Fruit fly (Drosophila melanogaster) whole organism, wandering third instar larva: Measurements from ENCODE around the gene CG33795.

ENCODE experiments used
- CG32264 ChIP-seq: fragments of 200-800 bp; sonication (Bioruptor generic); optimal IDR thresholded peaks from 2 replicates; lab custom pipeline; 2016; ENCODE audit warnings: missing biosample characterization, missing genetic modification characterization
- GATAd ChIP-seq: sonication (Bioruptor generic); optimal IDR thresholded peaks from 2 replicates; lab custom pipeline; 2016; ENCODE audit warnings: missing biosample characterization, missing genetic modification characterization
- HLH106 ChIP-seq: fragments of 200-800 bp; optimal IDR thresholded peaks from 3 replicates; lab custom pipeline; 2019; ENCODE audit warnings: missing biosample characterization, mild to moderate bottlenecking, missing genetic modification characterization, moderate library complexity
- Myc ChIP-seq: fragments of >200 bp; optimal IDR thresholded peaks from 2 replicates; lab custom pipeline; 2017
- dl ChIP-seq, 2 experiments: fragments of 175-275, 200-275 bp in 1 of 2; fragments of 200-275 bp in 1 of 2; sonication (Bioruptor generic); optimal IDR thresholded peaks; lab custom pipeline; 2018; ENCODE audit warnings: mild to moderate bottlenecking in 2 of 2, missing biosample characterization in 2 of 2, missing genetic modification characterization in 2 of 2, moderate library complexity in 2 of 2; ENCODE audit not compliant: partially characterized antibody in 2 of 2, insufficient read depth in 1 of 2
- psq ChIP-seq: fragments of 200-800 bp; sonication (Bioruptor generic); optimal IDR thresholded peaks from 3 replicates; lab custom pipeline; 2017; ENCODE audit warnings: missing biosample characterization, mild to moderate bottlenecking, missing genetic modification characterization, moderate library complexity
- tai ChIP-seq: sonication (Bioruptor generic); optimal IDR thresholded peaks from 2 replicates; lab custom pipeline; 2016; ENCODE audit warnings: missing biosample characterization, missing genetic modification characterization
- usp ChIP-seq: fragments of >200 bp; optimal IDR thresholded peaks from 2 replicates; lab custom pipeline; 2017; ENCODE audit warnings: missing biosample characterization, missing genetic modification characterization

- peak; percentile 14 for TF ChIP-seq tai
- no peak for TF ChIP-seq CG32264 (GFP tag; lab: Kevin White, UChicago)
- TF ChIP-seq dl (GFP tag; optimal IDR thresholded peaks at IDR 0.05; lab: Kevin White, UChicago; ENCODE audit: insufficient read depth in 1 of 2, partially characterized antibody in 2 of 2), result peak in 1 of 2 experiments; percentile 47
- no peak for TF ChIP-seq psq (GFP tag; lab: Kevin White, UChicago)
- no peak for TF ChIP-seq usp
- no peak for TF ChIP-seq GATAd (GFP tag; lab: Kevin White, UChicago)
- TF ChIP-seq HLH106 (tag; lab: Kevin White, UChicago), result peak; percentile 41
- no peak for TF ChIP-seq Myc (lab: Kevin White, UChicago)
Measured at dm6 chr3L:16211156-16211935, 40.2 kb upstream of the CG33795 start.
